Fruit fly (Drosophila melanogaster) whole organism, embryonic: ENCODE data around the gene smo.

Source experiments
- Ada2b ChIP-seq: fragments of 200-800 bp; sonication (Bioruptor generic); IDR thresholded peaks from 2 replicates; pipeline ENCODE4 v1.3.6; 2022; ENCODE audit warnings: missing biosample characterization, missing genetic modification characterization
- Aef1 ChIP-seq: fragments of 200-800 bp; sonication (Bioruptor generic); IDR thresholded peaks from 3 replicates; pipeline ENCODE4 v1.3.6; 2022; ENCODE audit warnings: missing biosample characterization, missing genetic modification characterization
- B-H2 ChIP-seq: fragments of 200-800 bp; sonication (Bioruptor generic); optimal IDR thresholded peaks from 2 replicates; lab custom pipeline; 2018; ENCODE audit warnings: missing biosample characterization, mild to moderate bottlenecking, missing genetic modification characterization
- Blimp-1 ChIP-seq: fragments of 200-800 bp; sonication (Bioruptor generic); optimal IDR thresholded peaks from 3 replicates; lab custom pipeline; 2018; ENCODE audit warnings: missing biosample characterization, missing genetic modification characterization, mild to moderate bottlenecking, moderate library complexity, missing genetic modification reagents
- CG10431 ChIP-seq: fragments of 200-800 bp; sonication (Bioruptor generic); optimal IDR thresholded peaks from 3 replicates; lab custom pipeline; 2018; ENCODE audit warnings: missing biosample characterization, mild to moderate bottlenecking, missing genetic modification characterization
- CG11504 ChIP-seq: fragments of 200-800 bp; sonication (Bioruptor generic); optimal IDR thresholded peaks from 3 replicates; lab custom pipeline; 2019; ENCODE audit warnings: missing biosample characterization, mild to moderate bottlenecking, missing genetic modification characterization, moderate library complexity
- CG13624 ChIP-seq: fragments of 200-800 bp; sonication (Bioruptor generic); optimal IDR thresholded peaks from 2 replicates; lab custom pipeline; 2016; ENCODE audit warnings: missing biosample characterization, missing genetic modification characterization
- CG14050 ChIP-seq: fragments of 200-800 bp; sonication (Bioruptor generic); IDR thresholded peaks from 3 replicates; pipeline ENCODE4 v1.3.6; 2022; ENCODE audit warnings: missing biosample characterization, missing genetic modification characterization
- CG15696 ChIP-seq: fragments of 200-800 bp; sonication (Bioruptor generic); optimal IDR thresholded peaks from 2 replicates; lab custom pipeline; 2019; ENCODE audit warnings: missing biosample characterization, mild to moderate bottlenecking, missing genetic modification characterization, moderate library complexity
- CG1602 ChIP-seq: fragments of 200-800 bp; sonication (Bioruptor generic); optimal IDR thresholded peaks from 3 replicates; lab custom pipeline; 2016; ENCODE audit warnings: missing biosample characterization, missing genetic modification characterization
- CG2116 ChIP-seq: fragments of 200-800 bp; sonication (Bioruptor generic); optimal IDR thresholded peaks from 3 replicates; lab custom pipeline; 2018; ENCODE audit warnings: missing biosample characterization, mild to moderate bottlenecking, missing genetic modification characterization
- CG31388 ChIP-seq: fragments of 200-800 bp; sonication (Bioruptor generic); optimal IDR thresholded peaks from 2 replicates; lab custom pipeline; 2016; ENCODE audit warnings: missing biosample characterization, missing genetic modification characterization
- CG31441 ChIP-seq: fragments of 200-800 bp; sonication (Bioruptor generic); IDR thresholded peaks from 2 replicates; pipeline ENCODE4 v1.3.6; 2022; ENCODE audit warnings: missing biosample characterization, missing genetic modification characterization
- CG4328 ChIP-seq: fragments of 200-800 bp; sonication (Bioruptor generic); optimal IDR thresholded peaks from 3 replicates; lab custom pipeline; 2017; ENCODE audit warnings: missing biosample characterization, missing genetic modification reagents, missing genetic modification characterization
- CG7745 ChIP-seq: fragments of 200-800 bp; sonication (Bioruptor generic); optimal IDR thresholded peaks from 2 replicates; lab custom pipeline; 2018; ENCODE audit warnings: missing biosample characterization, mild to moderate bottlenecking, missing genetic modification characterization, moderate library complexity
- CG7928 ChIP-seq: fragments of 200-800 bp; sonication (Bioruptor generic); optimal IDR thresholded peaks from 2 replicates; lab custom pipeline; 2017; ENCODE audit warnings: missing biosample characterization, mild to moderate bottlenecking, missing genetic modification characterization
- CG8359 ChIP-seq: fragments of 200-800 bp; sonication (Bioruptor generic); optimal IDR thresholded peaks from 2 replicates; lab custom pipeline; 2017; ENCODE audit warnings: missing biosample characterization, mild to moderate bottlenecking, missing genetic modification characterization, borderline replicate concordance
- CG9932 ChIP-seq: fragments of 200-800 bp; sonication (Bioruptor generic); IDR thresholded peaks from 2 replicates; pipeline ENCODE4 v1.3.6; 2022; ENCODE audit warnings: missing biosample characterization, missing genetic modification characterization
- D ChIP-seq, 2 experiments: fragments of 200-800 bp in 1 of 2; fragments of >200 bp in 1 of 2; sonication (Bioruptor generic) in 1 of 2; optimal IDR thresholded peaks; 2 replicates in 1 of 2; 3 replicates in 1 of 2; lab custom pipeline; 2017; ENCODE audit warnings: mild to moderate bottlenecking in 1 of 2, missing biosample characterization in 1 of 2, missing genetic modification characterization in 1 of 2, missing genetic modification reagents in 1 of 2
- ERR ChIP-seq: fragments of 200-800 bp; sonication (Bioruptor generic); optimal IDR thresholded peaks from 2 replicates; lab custom pipeline; 2016; ENCODE audit warnings: missing biosample characterization, missing genetic modification characterization
- Ets65A ChIP-seq: fragments of 200-800 bp; sonication (Bioruptor generic); peaks from one replicate; lab custom pipeline; 2016; ENCODE audit warnings: missing biosample characterization, missing genetic modification characterization
- Gug ChIP-seq: fragments of 200-800 bp; sonication (Bioruptor generic); IDR thresholded peaks from 4 replicates; pipeline ENCODE4 v1.3.6; 2022; ENCODE audit warnings: missing biosample characterization, missing genetic modification characterization
- HLH3B ChIP-seq: fragments of 200-800 bp; sonication (Bioruptor generic); IDR thresholded peaks from 2 replicates; pipeline ENCODE4 v1.3.6; 2022; ENCODE audit warnings: missing biosample characterization, missing genetic modification characterization
- MBD-R2 ChIP-seq: fragments of 200-800 bp; sonication (Bioruptor generic); IDR thresholded peaks from 2 replicates; pipeline ENCODE4 v1.3.6; 2022; ENCODE audit warnings: missing biosample characterization, missing genetic modification characterization
- Meics ChIP-seq: fragments of 200-800 bp; sonication (Bioruptor generic); optimal IDR thresholded peaks from 2 replicates; lab custom pipeline; 2017; ENCODE audit warnings: missing biosample characterization, mild to moderate bottlenecking, missing genetic modification characterization
- NFAT ChIP-seq: fragments of 200-800 bp; sonication (Bioruptor generic); IDR thresholded peaks from 2 replicates; pipeline ENCODE4 v1.3.6; 2022; ENCODE audit warnings: missing biosample characterization, missing genetic modification characterization
- Nf-YB ChIP-seq: fragments of 200-800 bp; sonication (Bioruptor generic); optimal IDR thresholded peaks from 3 replicates; lab custom pipeline; 2019; ENCODE audit warnings: missing biosample characterization, mild to moderate bottlenecking, missing genetic modification characterization, moderate library complexity
- Ravus ChIP-seq: fragments of 200-800 bp; sonication (Bioruptor generic); IDR thresholded peaks from 2 replicates; pipeline ENCODE4 v1.3.6; 2022; ENCODE audit warnings: missing biosample characterization, missing genetic modification characterization
- Sry-δ ChIP-seq: fragments of 200-800 bp; sonication (Bioruptor generic); optimal IDR thresholded peaks from 2 replicates; lab custom pipeline; 2016; ENCODE audit warnings: missing biosample characterization, missing genetic modification characterization
- Trl ChIP-seq, 3 experiments: fragments of >200 bp in 2 of 3; fragments of 200-800 bp in 1 of 3; sonication (Bioruptor generic) in 1 of 3; optimal IDR thresholded peaks; 2 replicates in 1 of 3; 3 replicates in 2 of 3; lab custom pipeline; 2016 to 2017; ENCODE audit warnings: missing biosample characterization in 1 of 3, missing genetic modification characterization in 1 of 3
- ac ChIP-seq: fragments of 200-800 bp; sonication (Bioruptor generic); optimal IDR thresholded peaks from 3 replicates; lab custom pipeline; 2017; ENCODE audit warnings: missing biosample characterization, mild to moderate bottlenecking, missing genetic modification characterization
- bab2 ChIP-seq: fragments of 200-800 bp; sonication (Bioruptor generic); optimal IDR thresholded peaks from 2 replicates; lab custom pipeline; 2016; ENCODE audit warnings: missing biosample characterization, missing genetic modification characterization
- bbx ChIP-seq: fragments of 200-800 bp; sonication (Bioruptor generic); IDR thresholded peaks from 2 replicates; pipeline ENCODE4 v1.3.6; 2022; ENCODE audit warnings: missing biosample characterization, missing genetic modification characterization; ENCODE audit not compliant: partially characterized antibody
- h ChIP-seq: fragments of >200 bp; optimal IDR thresholded peaks from 2 replicates; lab custom pipeline; 2017
- lab ChIP-seq: fragments of 200-800 bp; sonication (Bioruptor generic); optimal IDR thresholded peaks from 3 replicates; lab custom pipeline; 2017; ENCODE audit warnings: missing biosample characterization, missing genetic modification characterization, mild to moderate bottlenecking, moderate library complexity, missing genetic modification reagents
- lola ChIP-seq, 3 experiments: fragments of >200 bp in 2 of 3; fragments of 200-800 bp in 1 of 3; sonication (Bioruptor generic) in 1 of 3; optimal IDR thresholded peaks; 2 replicates each; lab custom pipeline; 2017 to 2019; ENCODE audit warnings: missing biosample characterization in 3 of 3, missing genetic modification characterization in 3 of 3, mild to moderate bottlenecking in 1 of 3, moderate library complexity in 1 of 3
- nerfin-2 ChIP-seq: fragments of 200-800 bp; sonication (Bioruptor generic); IDR thresholded peaks from 2 replicates; pipeline ENCODE4 v1.3.6; 2022; ENCODE audit warnings: missing biosample characterization, missing genetic modification characterization; ENCODE audit not compliant: partially characterized antibody
- nmo ChIP-seq: fragments of 200-800 bp; sonication (Bioruptor generic); optimal IDR thresholded peaks from 2 replicates; lab custom pipeline; 2018; ENCODE audit warnings: missing biosample characterization, mild to moderate bottlenecking, missing genetic modification characterization, moderate library complexity
- onecut ChIP-seq: fragments of 200-800 bp; sonication (Bioruptor generic); IDR thresholded peaks from 2 replicates; pipeline ENCODE4 v1.3.6; 2022; ENCODE audit warnings: missing biosample characterization, missing genetic modification characterization
- org-1 ChIP-seq: fragments of 200-800 bp; sonication (Bioruptor generic); optimal IDR thresholded peaks from 2 replicates; lab custom pipeline; 2017; ENCODE audit warnings: missing biosample characterization, missing genetic modification characterization
- pita ChIP-seq: fragments of 200-800 bp; sonication (Bioruptor generic); optimal IDR thresholded peaks from 2 replicates; lab custom pipeline; 2017; ENCODE audit warnings: missing biosample characterization, mild to moderate bottlenecking, missing genetic modification characterization
- scrt ChIP-seq: fragments of 200-800 bp; sonication (Bioruptor generic); optimal IDR thresholded peaks from 2 replicates; lab custom pipeline; 2018; ENCODE audit warnings: missing biosample characterization, mild to moderate bottlenecking, missing genetic modification characterization, moderate library complexity
- sob ChIP-seq: fragments of 200-800 bp; sonication (Bioruptor generic); IDR thresholded peaks from 2 replicates; pipeline ENCODE4 v1.3.6; 2022; ENCODE audit warnings: missing biosample characterization, missing genetic modification characterization
- tap ChIP-seq: fragments of 200-800 bp; optimal IDR thresholded peaks from 3 replicates; lab custom pipeline; 2019; ENCODE audit warnings: missing biosample characterization, mild to moderate bottlenecking, missing genetic modification characterization, moderate library complexity
- tll ChIP-seq, 2 experiments: fragments of 200-800 bp in 1 of 2; fragments of >200 bp in 1 of 2; sonication (Bioruptor generic) in 1 of 2; optimal IDR thresholded peaks; 2 replicates each; lab custom pipeline; 2017 to 2019; ENCODE audit warnings: missing biosample characterization in 2 of 2, missing genetic modification characterization in 2 of 2, mild to moderate bottlenecking in 1 of 2, moderate library complexity in 1 of 2
- trh ChIP-seq: fragments of 200-800 bp; sonication (Bioruptor generic); optimal IDR thresholded peaks from 2 replicates; lab custom pipeline; 2016; ENCODE audit warnings: missing biosample characterization, missing genetic modification characterization
- ttk ChIP-seq: fragments of 200-800 bp; sonication (Bioruptor generic); IDR thresholded peaks from 2 replicates; pipeline ENCODE4 v2.1.2; 2022; ENCODE audit warnings: missing biosample characterization, missing genetic modification characterization
- twi ChIP-seq: fragments of 200-800 bp; optimal IDR thresholded peaks from 2 replicates; lab custom pipeline; 2019; ENCODE audit warnings: missing biosample characterization, mild to moderate bottlenecking, missing genetic modification characterization, moderate library complexity
- unc-4 ChIP-seq: fragments of 200-800 bp; sonication (Bioruptor generic); IDR thresholded peaks from 2 replicates; pipeline ENCODE4 v1.3.6; 2022; ENCODE audit warnings: missing biosample characterization, missing genetic modification characterization; ENCODE audit not compliant: partially characterized antibody

The smo gene

dm6 chr2L:271553-271952, 5.8 kb upstream of the smo start, which contains the start of gene Dus1 (continued):
- no peak for TF ChIP-seq trh (GFP tag; lab: Kevin White, UChicago)
- TF ChIP-seq CG31441 (GFP tag; lab: Robert Waterston, UW), result no peak
- peak; percentile 76 for TF ChIP-seq unc-4 (GFP tag; lab: Robert Waterston, UW)
- no peak for TF ChIP-seq Ravus (GFP tag; lab: Robert Waterston, UW)
- peak; percentile 11; the same call in 1 of the 2 replicates for TF ChIP-seq CG9932 (GFP tag; lab: Robert Waterston, UW)
- TF ChIP-seq Sry-δ (GFP tag; lab: Kevin White, UChicago), result peak; percentile 60
- peak; percentile 3 for TF ChIP-seq B-H2 (GFP tag; lab: Kevin White, UChicago)
- no peak for TF ChIP-seq Blimp-1 (GFP tag; lab: Kevin White, UChicago)
- TF ChIP-seq CG2116 (GFP tag; lab: Kevin White, UChicago), result peak; percentile 92
- TF ChIP-seq CG7928, result peak; percentile 97
- no peak for TF ChIP-seq ERR (GFP tag; lab: Kevin White, UChicago)
- TF ChIP-seq tll (GFP tag; optimal IDR thresholded peaks at IDR 0.05; lab: Kevin White, UChicago), result no peak
- TF ChIP-seq NFAT (GFP tag; lab: Robert Waterston, UW), result no peak
- TF ChIP-seq scrt (GFP tag; lab: Kevin White, UChicago), result peak; percentile 94

- TF ChIP-seq CG11504 (tag; lab: Kevin White, UChicago) (peak; percentile 49), Gug (GFP tag; lab: Robert Waterston, UW) (no peak), ac (no peak), MBD-R2 (GFP tag; lab: Robert Waterston, UW) (peak; percentile 74; the same call in 1 of the 2 replicates), Meics (GFP tag; lab: Kevin White, UChicago) (peak; percentile 40), tap (no peak), twi (tag; lab: Kevin White, UChicago) (peak; percentile 44), CG4328 (GFP tag; lab: Kevin White, UChicago) (no peak), lola (GFP tag; optimal IDR thresholded peaks at IDR 0.05; lab: Kevin White, UChicago) (peak in 1 of 3 experiments; percentile 15), ttk (GFP tag; lab: Robert Waterston, UW) (no peak), CG14050 (GFP tag; lab: Robert Waterston, UW) (no peak), lab (GFP tag; lab: Kevin White, UChicago) (no peak), trh (GFP tag; lab: Kevin White, UChicago) (no peak), sob (GFP tag; lab: Robert Waterston, UW) (no peak), Trl (optimal IDR thresholded peaks at IDR 0.05; lab: Kevin White, UChicago) (no peak), Trl (GFP tag; optimal IDR thresholded peaks at IDR 0.05; lab: Kevin White, UChicago) (no peak), CG1602 (no peak), nerfin-2 (no peak), CG13624 (GFP tag; lab: Kevin White, UChicago) (no peak), bbx (GFP tag; lab: Robert Waterston, UW) (peak; percentile 29), HLH3B (GFP tag; lab: Robert Waterston, UW) (no peak), h (lab: Kevin White, UChicago) (no peak), onecut (no peak), Ada2b (GFP tag; lab: Robert Waterston, UW) (no peak), Nf-YB (GFP tag; lab: Kevin White, UChicago) (peak; percentile 44), Aef1 (GFP tag; lab: Robert Waterston, UW) (no peak), D (optimal IDR thresholded peaks at IDR 0.05; lab: Kevin White, UChicago) (no peak), D (GFP tag; optimal IDR thresholded peaks at IDR 0.05; lab: Kevin White, UChicago) (no peak), nmo (peak; percentile 42), CG31388 (GFP tag; lab: Kevin White, UChicago) (no peak), Ets65A (no peak), org-1 (GFP tag; lab: Kevin White, UChicago) (no peak), CG7745 (tag; lab: Kevin White, UChicago) (no peak), CG10431 (no peak), bab2 (GFP tag; lab: Kevin White, UChicago) (no peak), CG8359 (GFP tag; lab: Kevin White, UChicago) (no peak), pita (GFP tag; lab: Kevin White, UChicago) (no peak), CG15696 (tag; lab: Kevin White, UChicago) (peak; percentile 1)
Measured at dm6 chr2L:273603-274002, 3.8 kb upstream of the smo start, which contains the start of the genes mbm and CG11555. mbm (minus strand) TSS chr2L:273715. CG11555 (plus strand) TSS chr2L:273836.
